Fruit fly (Drosophila melanogaster) whole organism, embryonic: ENCODE measurements around the gene CG17362.

ENCODE experiments used
- Atf-2 ChIP-seq: fragments of 200-800 bp; sonication (Bioruptor generic); optimal IDR thresholded peaks from 2 replicates; lab custom pipeline; 2016; ENCODE audit warnings: missing biosample characterization, missing genetic modification characterization
- Atf6 ChIP-seq: fragments of 200-800 bp; sonication (Bioruptor generic); IDR thresholded peaks from 2 replicates; pipeline ENCODE4 v1.3.6; 2022; ENCODE audit warnings: missing biosample characterization, missing genetic modification characterization
- B-H1 ChIP-seq: fragments of 200-800 bp; sonication (Bioruptor generic); IDR thresholded peaks from 3 replicates; pipeline ENCODE4 v1.3.6; 2022; ENCODE audit warnings: missing biosample characterization, missing genetic modification characterization
- Bgb ChIP-seq: fragments of 200-800 bp; sonication (Bioruptor generic); IDR thresholded peaks from 2 replicates; pipeline ENCODE4 v1.3.6; 2022; ENCODE audit warnings: missing biosample characterization, missing genetic modification characterization; ENCODE audit not compliant: partially characterized antibody
- CG10209 ChIP-seq: fragments of 200-800 bp; sonication (Bioruptor generic); optimal IDR thresholded peaks from 3 replicates; lab custom pipeline; 2017; ENCODE audit warnings: missing biosample characterization, mild to moderate bottlenecking, missing genetic modification characterization, missing genetic modification reagents
- CG10462 ChIP-seq: fragments of 200-800 bp; sonication (Bioruptor generic); optimal IDR thresholded peaks from 2 replicates; lab custom pipeline; 2016; ENCODE audit warnings: missing biosample characterization, missing genetic modification characterization
- CG11695 ChIP-seq: fragments of 200-800 bp; sonication (Bioruptor generic); IDR thresholded peaks from 3 replicates; pipeline ENCODE4 v1.3.6; 2022; ENCODE audit warnings: missing biosample characterization, missing genetic modification characterization
- CG12942 ChIP-seq: fragments of 200-800 bp; sonication (Bioruptor generic); optimal IDR thresholded peaks from 3 replicates; lab custom pipeline; 2016; ENCODE audit warnings: missing biosample characterization, missing genetic modification characterization
- CG15479 ChIP-seq: fragments of 200-800 bp; sonication (Bioruptor generic); optimal IDR thresholded peaks from 3 replicates; lab custom pipeline; 2019; ENCODE audit warnings: missing biosample characterization, mild to moderate bottlenecking, missing genetic modification characterization, moderate library complexity
- CG15514 ChIP-seq: fragments of 200-800 bp; sonication (Bioruptor generic); optimal IDR thresholded peaks from 3 replicates; lab custom pipeline; 2017; ENCODE audit warnings: missing biosample characterization, missing genetic modification characterization, mild to moderate bottlenecking, moderate library complexity, missing genetic modification reagents
- CG2129 ChIP-seq: fragments of 200-800 bp; sonication (Bioruptor generic); IDR thresholded peaks from 2 replicates; pipeline ENCODE4 v1.3.6; 2022; ENCODE audit warnings: missing biosample characterization, missing genetic modification characterization; ENCODE audit not compliant: partially characterized antibody
- CG2199 ChIP-seq: fragments of 200-800 bp; sonication (Bioruptor generic); IDR thresholded peaks from 3 replicates; pipeline ENCODE4 v1.3.6; 2022; ENCODE audit warnings: missing biosample characterization, missing genetic modification characterization
- CG2889 ChIP-seq: fragments of 200-800 bp; sonication (Bioruptor generic); IDR thresholded peaks from 3 replicates; pipeline ENCODE4 v1.3.6; 2022; ENCODE audit warnings: missing biosample characterization, missing genetic modification characterization
- CG4328 ChIP-seq: fragments of 200-800 bp; sonication (Bioruptor generic); optimal IDR thresholded peaks from 3 replicates; lab custom pipeline; 2017; ENCODE audit warnings: missing biosample characterization, missing genetic modification reagents, missing genetic modification characterization
- CG7357 ChIP-seq: fragments of 200-800 bp; sonication (Bioruptor generic); IDR thresholded peaks from 3 replicates; pipeline ENCODE4 v1.3.6; 2022; ENCODE audit warnings: missing biosample characterization, missing genetic modification characterization
- CG7786 ChIP-seq: fragments of 200-800 bp; sonication (Bioruptor generic); optimal IDR thresholded peaks from 2 replicates; lab custom pipeline; 2016; ENCODE audit warnings: missing biosample characterization, missing genetic modification characterization
- CG8281 ChIP-seq: fragments of 200-800 bp; sonication (Bioruptor generic); optimal IDR thresholded peaks from 2 replicates; lab custom pipeline; 2018; ENCODE audit warnings: missing biosample characterization, mild to moderate bottlenecking, missing genetic modification characterization, moderate library complexity
- CG8290 ChIP-seq, 3 experiments: fragments of 200-800 bp; sonication (Bioruptor generic); optimal IDR thresholded peaks; 2 replicates each; lab custom pipeline; 2016 to 2019; ENCODE audit warnings: missing biosample characterization in 3 of 3, missing genetic modification characterization in 3 of 3, mild to moderate bottlenecking in 2 of 3, moderate library complexity in 1 of 3
- CG9609 ChIP-seq: fragments of 200-800 bp; sonication (Bioruptor generic); optimal IDR thresholded peaks from 3 replicates; lab custom pipeline; 2016; ENCODE audit warnings: missing biosample characterization, missing genetic modification characterization
- Camta ChIP-seq: fragments of 200-800 bp; sonication (Bioruptor generic); optimal IDR thresholded peaks from 2 replicates; lab custom pipeline; 2016; ENCODE audit warnings: missing biosample characterization, missing genetic modification characterization
- Dad ChIP-seq: fragments of 200-800 bp; sonication (Bioruptor generic); optimal IDR thresholded peaks from 3 replicates; lab custom pipeline; 2016; ENCODE audit warnings: missing biosample characterization, missing genetic modification characterization
- Deaf1 ChIP-seq: fragments of 200-800 bp; optimal IDR thresholded peaks from 3 replicates; lab custom pipeline; 2019; ENCODE audit warnings: missing biosample characterization, mild to moderate bottlenecking, missing genetic modification characterization, moderate library complexity
- GATAe ChIP-seq: fragments of 200-800 bp; sonication (Bioruptor generic); conservative IDR thresholded peaks from 2 replicates; pipeline ENCODE4 v1.3.6; 2022; ENCODE audit warnings: missing biosample characterization, missing genetic modification characterization
- Med ChIP-seq: fragments of 200-800 bp; sonication (Bioruptor generic); peaks from one replicate; lab custom pipeline; 2016; ENCODE audit warnings: missing biosample characterization, missing genetic modification characterization, mild to moderate bottlenecking, inconsistent platforms, moderate library complexity
- Pdp1 ChIP-seq, 2 experiments: fragments of 200-800 bp; sonication (Bioruptor generic); optimal IDR thresholded peaks; 3 replicates each; lab custom pipeline; 2016; ENCODE audit warnings: missing biosample characterization in 2 of 2, missing genetic modification characterization in 2 of 2, mild to moderate bottlenecking in 1 of 2, moderate library complexity in 1 of 2
- Rx ChIP-seq: fragments of 200-800 bp; sonication (Bioruptor generic); IDR thresholded peaks from 2 replicates; pipeline ENCODE4 v1.3.6; 2022; ENCODE audit warnings: missing biosample characterization, missing genetic modification characterization
- YL-1 ChIP-seq: fragments of 200-800 bp; sonication (Bioruptor generic); optimal IDR thresholded peaks from 3 replicates; lab custom pipeline; 2017; ENCODE audit warnings: missing biosample characterization, mild to moderate bottlenecking, missing genetic modification characterization
- ab ChIP-seq: fragments of 200-800 bp; sonication (Bioruptor generic); optimal IDR thresholded peaks from 2 replicates; lab custom pipeline; 2016; ENCODE audit warnings: missing biosample characterization, missing genetic modification characterization
- chinmo ChIP-seq: fragments of 200-800 bp; sonication (Bioruptor generic); IDR thresholded peaks from 4 replicates; pipeline ENCODE4 v1.3.6; 2022; ENCODE audit warnings: missing biosample characterization, missing genetic modification characterization; ENCODE audit not compliant: partially characterized antibody
- chm ChIP-seq: fragments of 200-800 bp; sonication (Bioruptor generic); IDR thresholded peaks from 2 replicates; pipeline ENCODE4 v1.3.6; 2022; ENCODE audit warnings: missing biosample characterization, missing genetic modification characterization
- exex ChIP-seq: fragments of 200-800 bp; sonication (Bioruptor generic); optimal IDR thresholded peaks from 4 replicates; lab custom pipeline; 2018; ENCODE audit warnings: missing biosample characterization, mild to moderate bottlenecking, missing genetic modification characterization, moderate library complexity
- grn ChIP-seq: fragments of 200-800 bp; sonication (Bioruptor generic); optimal IDR thresholded peaks from 3 replicates; lab custom pipeline; 2017; ENCODE audit warnings: missing biosample characterization, missing genetic modification characterization
- gro ChIP-seq: fragments of 200-800 bp; sonication (Bioruptor generic); optimal IDR thresholded peaks from 2 replicates; lab custom pipeline; 2016; ENCODE audit warnings: missing biosample characterization, missing genetic modification characterization
- gt ChIP-seq: fragments of 200-800 bp; sonication (Bioruptor generic); IDR thresholded peaks from 2 replicates; pipeline ENCODE4 v1.3.6; 2022; ENCODE audit warnings: missing biosample characterization, missing genetic modification characterization
- hkb ChIP-seq, 2 experiments: fragments of 200-800 bp in 1 of 2; fragments of >200 bp in 1 of 2; sonication (Bioruptor generic) in 1 of 2; IDR thresholded peaks in 1 of 2; optimal IDR thresholded peaks in 1 of 2; 2 replicates each; pipeline versions ENCODE4 v1.3.6 to Lab custom; 2017 to 2022; ENCODE audit warnings: missing biosample characterization in 1 of 2, missing genetic modification characterization in 1 of 2
- ind ChIP-seq: fragments of 200-800 bp; sonication (Bioruptor generic); optimal IDR thresholded peaks from 3 replicates; lab custom pipeline; 2016; ENCODE audit warnings: missing biosample characterization, missing genetic modification characterization
- ken ChIP-seq: fragments of 200-800 bp; sonication (Bioruptor generic); IDR thresholded peaks from 3 replicates; pipeline ENCODE4 v1.3.6; 2022; ENCODE audit warnings: missing biosample characterization, missing genetic modification characterization
- lab ChIP-seq: fragments of 200-800 bp; sonication (Bioruptor generic); optimal IDR thresholded peaks from 3 replicates; lab custom pipeline; 2017; ENCODE audit warnings: missing biosample characterization, missing genetic modification characterization, mild to moderate bottlenecking, moderate library complexity, missing genetic modification reagents
- oc ChIP-seq: fragments of 200-800 bp; sonication (Bioruptor generic); optimal IDR thresholded peaks from 2 replicates; lab custom pipeline; 2018; ENCODE audit warnings: missing biosample characterization, mild to moderate bottlenecking, missing genetic modification characterization, moderate library complexity
- onecut ChIP-seq: fragments of 200-800 bp; sonication (Bioruptor generic); IDR thresholded peaks from 2 replicates; pipeline ENCODE4 v1.3.6; 2022; ENCODE audit warnings: missing biosample characterization, missing genetic modification characterization
- ranshi ChIP-seq: fragments of 200-800 bp; sonication (Bioruptor generic); IDR thresholded peaks from 2 replicates; pipeline ENCODE4 v1.3.6; 2022; ENCODE audit warnings: missing biosample characterization, missing genetic modification characterization
- rib ChIP-seq: fragments of 200-800 bp; sonication (Bioruptor generic); IDR thresholded peaks from 2 replicates; pipeline ENCODE4 v1.3.6; 2022; ENCODE audit warnings: missing biosample characterization, missing genetic modification characterization
- sug ChIP-seq: fragments of 200-800 bp; optimal IDR thresholded peaks from 2 replicates; lab custom pipeline; 2019; ENCODE audit warnings: missing biosample characterization, mild to moderate bottlenecking, missing genetic modification characterization, moderate library complexity
- ttk ChIP-seq: fragments of 200-800 bp; sonication (Bioruptor generic); IDR thresholded peaks from 2 replicates; pipeline ENCODE4 v2.1.2; 2022; ENCODE audit warnings: missing biosample characterization, missing genetic modification characterization
- wek ChIP-seq: fragments of 200-800 bp; sonication (Bioruptor generic); optimal IDR thresholded peaks from 3 replicates; lab custom pipeline; 2018; ENCODE audit warnings: missing biosample characterization, mild to moderate bottlenecking, missing genetic modification characterization, moderate library complexity
- zfh1 ChIP-seq: fragments of 200-800 bp; sonication (Bioruptor generic); IDR thresholded peaks from 3 replicates; pipeline ENCODE4 v1.3.6; 2022; ENCODE audit warnings: missing biosample characterization, missing genetic modification characterization

The CG17362 gene

DNA sequence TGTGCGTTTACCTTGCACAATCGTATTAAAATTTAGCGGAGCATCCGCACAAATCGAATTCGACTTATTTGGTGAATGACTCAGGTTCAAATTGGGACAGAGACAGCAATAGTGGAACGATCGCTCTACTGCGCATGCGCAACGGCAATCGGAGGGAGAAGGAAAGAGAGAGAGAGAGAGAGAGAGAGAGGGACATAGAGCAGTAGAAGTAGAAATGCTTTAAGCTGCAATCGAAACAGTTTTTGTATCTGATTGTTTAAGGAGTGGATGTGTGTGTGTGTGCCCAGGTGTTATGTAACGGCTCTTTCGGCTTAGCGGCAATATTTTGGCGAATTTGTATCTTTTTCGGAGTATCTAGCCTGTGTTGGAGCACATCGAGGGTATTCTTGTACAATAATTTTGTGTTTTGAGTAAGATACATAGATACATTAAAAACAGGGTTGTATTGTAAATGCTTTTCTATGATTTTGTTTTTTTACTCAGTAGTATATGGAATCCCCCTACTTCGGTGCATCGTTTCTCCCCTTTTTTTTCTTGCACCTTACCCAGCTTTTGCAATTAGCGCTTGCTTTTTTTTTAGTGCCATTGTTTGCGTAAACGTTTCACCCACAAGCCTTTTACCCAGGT lies 36.9 kb upstream of the CG17362 start (continued):
- TF ChIP-seq wek (GFP tag; lab: Kevin White, UChicago) (peak; percentile 57), CG10209 (peak; percentile 9), hkb (optimal IDR thresholded peaks at IDR 0.05; lab: Kevin White, UChicago) (no peak), hkb (GFP tag; IDR thresholded peaks at IDR 0.05; lab: Robert Waterston, UW) (peak; percentile 24; the same call in 1 of the 2 replicates), Bgb (no peak), Atf6 (GFP tag; lab: Robert Waterston, UW) (0 out of 2 replicates have a peak, but pooled peaks have one; percentile 25), Pdp1 (GFP tag; optimal IDR thresholded peaks at IDR 0.05; lab: Kevin White, UChicago) (peak in 1 of 2 experiments; percentile 90), Rx (GFP tag; lab: Robert Waterston, UW) (no peak), CG11695 (GFP tag; lab: Robert Waterston, UW) (peak; percentile 50; the same call in 2 of the 3 replicates), Med (GFP tag; lab: Kevin White, UChicago) (peak; percentile 60), zfh1 (0 out of 3 replicates have a peak, but pooled peaks have one; percentile 3), ranshi (GFP tag; lab: Robert Waterston, UW) (peak; percentile 35; the same call in 1 of the 2 replicates), Atf-2 (GFP tag; lab: Kevin White, UChicago) (no peak), Camta (peak; percentile 10), B-H1 (GFP tag; lab: Robert Waterston, UW) (no peak), Dad (GFP tag; lab: Kevin White, UChicago) (no peak), chm (GFP tag; lab: Robert Waterston, UW) (no peak; the same call in 1 of the 2 replicates), CG7357 (GFP tag; lab: Robert Waterston, UW) (0 out of 3 replicates have a peak, but pooled peaks have one; percentile 10)

DNA sequence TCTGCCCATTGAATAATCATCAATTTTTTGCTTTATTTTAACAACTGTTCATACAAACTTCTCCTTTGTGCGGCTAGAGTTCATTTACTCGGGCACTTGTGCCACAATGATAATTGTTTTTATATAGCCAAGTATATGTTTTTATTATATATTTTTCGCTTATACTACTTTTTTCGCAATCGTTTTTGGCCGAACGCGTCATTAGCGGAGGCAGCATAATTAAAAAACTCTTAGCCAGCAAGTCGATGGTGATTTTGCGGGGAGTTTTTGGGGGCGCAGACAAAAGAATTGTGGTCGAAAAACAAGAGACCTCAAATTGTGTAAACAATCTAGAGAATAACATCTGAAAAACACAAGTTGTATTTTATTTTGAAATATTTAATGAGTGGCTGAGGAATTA lies 34.9 kb upstream of the CG17362 start:
- TF ChIP-seq CG8281 (no peak), CG10462 (GFP tag; lab: Kevin White, UChicago) (no peak), zfh1 (no peak), CG9609 (no peak), onecut (GFP tag; lab: Robert Waterston, UW) (no peak), oc (no peak), CG2889 (GFP tag; lab: Robert Waterston, UW) (no peak), ab (GFP tag; lab: Kevin White, UChicago) (no peak), YL-1 (GFP tag; lab: Kevin White, UChicago) (no peak), CG7786 (GFP tag; lab: Kevin White, UChicago) (no peak)

DNA sequence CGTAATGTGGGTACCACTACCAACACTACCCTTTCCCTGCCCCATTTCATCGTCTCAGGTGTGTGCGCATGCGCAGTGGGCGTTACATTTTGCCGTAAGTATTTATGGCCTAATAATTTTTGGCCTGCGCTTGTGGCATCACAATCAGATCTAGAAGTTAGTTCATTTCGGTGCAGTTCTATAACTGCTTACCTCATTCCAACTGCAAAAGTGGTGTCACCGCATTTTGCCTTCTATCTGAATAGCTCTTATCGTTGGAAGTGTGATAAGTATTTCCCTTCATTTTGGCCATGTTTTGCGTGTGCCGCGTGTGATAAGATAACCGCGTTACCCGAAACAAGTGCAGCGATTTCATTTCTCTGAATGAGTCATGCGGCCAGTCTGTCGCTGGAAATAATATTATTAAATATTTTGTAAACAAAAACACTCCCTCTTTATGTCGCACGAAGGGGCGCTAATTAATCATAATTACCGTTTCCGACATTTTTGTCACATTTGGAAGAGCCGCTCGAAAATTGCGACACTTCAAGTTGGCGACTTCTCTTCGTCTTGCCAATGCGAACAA lies 33.9 kb upstream of the CG17362 start:
- TF ChIP-seq GATAe (GFP tag; lab: Robert Waterston, UW) (peak; percentile 44), CG15514 (no peak), ken (GFP tag; lab: Robert Waterston, UW) (no peak), rib (GFP tag; lab: Robert Waterston, UW) (peak; percentile 35; the same call in 1 of the 2 replicates), gt (no peak), CG12942 (no peak), ind (GFP tag; lab: Kevin White, UChicago) (no peak), CG2129 (GFP tag; lab: Robert Waterston, UW) (no peak), gro (GFP tag; lab: Kevin White, UChicago) (no peak), Pdp1 (GFP tag; optimal IDR thresholded peaks at IDR 0.05; lab: Kevin White, UChicago) (peak in 1 of 2 experiments; percentile 65), chinmo (GFP tag; lab: Robert Waterston, UW) (0 out of 4 replicates have a peak, but pooled peaks have one; percentile 66), CG8290 (GFP tag; optimal IDR thresholded peaks at IDR 0.05; lab: Kevin White, UChicago) (no peak), CG8290 (tag; optimal IDR thresholded peaks at IDR 0.05; lab: Kevin White, UChicago) (peak in 1 of 2 experiments; percentile 20), lab (GFP tag; lab: Kevin White, UChicago) (peak; percentile 46), exex (tag; lab: Kevin White, UChicago) (peak; percentile 22), sug (peak; percentile 21), CG15479 (GFP tag; lab: Kevin White, UChicago) (peak; percentile 38), ttk (GFP tag; lab: Robert Waterston, UW) (0 out of 2 replicates have a peak, but pooled peaks have one; percentile 30), CG4328 (GFP tag; lab: Kevin White, UChicago) (no peak), Deaf1 (tag; lab: Kevin White, UChicago) (no peak), CG2199 (GFP tag; lab: Robert Waterston, UW) (0 out of 3 replicates have a peak, but pooled peaks have one; percentile 65), grn (GFP tag; lab: Kevin White, UChicago) (peak; percentile 17)
